Worm (Caenorhabditis elegans) whole organism, young adult: ENCODE results near the gene col-103.

ENCODE experiments used
- F57A8.1 ChIP-seq: fragments of 200-800 bp; sonication (Bioruptor generic); optimal IDR thresholded peaks from 2 replicates; lab custom pipeline; 2018; ENCODE audit warnings: mild to moderate bottlenecking, missing genetic modification characterization, moderate library complexity, missing compliant biosample characterization
- Y53G8AR.9 ChIP-seq: fragments of 200-800 bp; sonication (Bioruptor generic); conservative IDR thresholded peaks from 2 replicates; pipeline ENCODE4 v1.3.6; 2022; ENCODE audit warnings: missing genetic modification reagents, missing genetic modification characterization, missing compliant biosample characterization
- ama-1 ChIP-seq, 3 experiments: fragments of 150-350 bp in 1 of 3; sonication (generic microtip) in 2 of 3; optimal IDR thresholded peaks; 2 replicates each; lab custom pipeline; 2014 to 2018; ENCODE audit warnings: missing biosample characterization in 2 of 3, missing genetic modification characterization in 2 of 3, missing genetic modification reagents in 2 of 3
- ceh-91 ChIP-seq: fragments of 200-800 bp; sonication (Bioruptor generic); IDR thresholded peaks from 2 replicates; pipeline ENCODE4 v1.3.6; 2022; ENCODE audit warnings: missing genetic modification reagents, missing genetic modification characterization, missing compliant biosample characterization
- die-1 ChIP-seq: sonication (generic microtip); optimal IDR thresholded peaks from 2 replicates; lab custom pipeline; 2016; ENCODE audit warnings: missing genotype, mild to moderate bottlenecking, missing genetic modification characterization, missing compliant biosample characterization
- dpl-1 ChIP-seq: fragments of 150-350 bp; optimal IDR thresholded peaks from 2 replicates; lab custom pipeline; 2014; ENCODE audit warnings: missing biosample characterization, missing genetic modification reagents, missing genetic modification characterization
- ets-4 ChIP-seq: fragments of 200-800 bp; sonication (Bioruptor generic); optimal IDR thresholded peaks from 2 replicates; lab custom pipeline; 2018; ENCODE audit warnings: mild to moderate bottlenecking, missing genetic modification characterization, missing compliant biosample characterization
- hmg-1.2 ChIP-seq: fragments of 200-800 bp; sonication (Bioruptor generic); IDR thresholded peaks from 2 replicates; pipeline ENCODE4 v1.3.6; 2022; ENCODE audit warnings: missing genetic modification reagents, missing genetic modification characterization, missing compliant biosample characterization
- nfya-2 ChIP-seq: fragments of 200-800 bp; sonication (Bioruptor generic); IDR thresholded peaks from 2 replicates; pipeline ENCODE4 v1.3.6; 2022; ENCODE audit warnings: missing genetic modification reagents, missing genetic modification characterization, missing compliant biosample characterization
- nhr-80 ChIP-seq: sonication (generic microtip); optimal IDR thresholded peaks from 2 replicates; lab custom pipeline; 2016; ENCODE audit warnings: missing genetic modification characterization, missing compliant biosample characterization
- snpc-4 ChIP-seq, 5 experiments: fragments of 150-350 bp in 1 of 5; sonication (generic microtip) in 4 of 5; optimal IDR thresholded peaks; 2 replicates each; lab custom pipeline; 2014 to 2018; ENCODE audit warnings: missing genetic modification characterization in 5 of 5, missing biosample characterization in 3 of 5, antibody characterized with exemption in 2 of 5, mild to moderate bottlenecking in 2 of 5, missing compliant biosample characterization in 2 of 5, missing genotype in 2 of 5, moderate library complexity in 2 of 5, missing genetic modification reagents in 1 of 5
- unc-130 ChIP-seq: sonication (generic microtip); optimal IDR thresholded peaks from 2 replicates; lab custom pipeline; 2016; ENCODE audit warnings: missing genetic modification reagents, missing genetic modification characterization, missing compliant biosample characterization
- unc-62 ChIP-seq: fragments of 150-350 bp; optimal IDR thresholded peaks from 2 replicates; lab custom pipeline; 2014; ENCODE audit warnings: missing biosample characterization, missing genetic modification reagents, missing genetic modification characterization
- ztf-26 ChIP-seq: sonication (generic microtip); optimal IDR thresholded peaks from 2 replicates; lab custom pipeline; 2017; ENCODE audit warnings: missing genetic modification characterization, missing compliant biosample characterization

DNA sequence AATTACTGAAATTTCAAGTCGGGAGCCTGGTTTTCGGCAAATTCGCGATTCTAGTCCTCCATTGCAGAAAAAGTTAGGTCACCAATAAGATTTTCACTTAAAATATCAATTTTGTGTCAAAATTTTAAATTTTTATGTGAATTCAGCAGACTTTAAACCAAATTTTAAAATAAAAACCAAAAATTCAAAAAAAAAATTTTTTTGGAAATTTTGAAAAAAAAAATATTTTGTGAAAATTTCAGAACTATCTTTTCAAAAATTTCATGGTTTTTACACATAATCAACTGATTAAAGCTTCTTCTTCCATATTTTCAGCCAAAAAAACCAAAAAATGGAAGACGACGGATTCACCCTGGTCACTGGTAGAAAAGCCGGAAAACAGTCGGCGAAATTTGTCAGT, 41.3 kb upstream of the col-103 start, which contains the start of gene Y55F3BL.4:
- TF ChIP-seq ceh-91 (GFP tag; lab: Robert Waterston, UW) (no peak), ztf-26 (no peak), nhr-80 (tag; lab: Kevin White, UChicago) (no peak), die-1 (tag; lab: Kevin White, UChicago) (no peak), unc-62 (GFP tag; lab: Kevin White, UChicago) (no peak), unc-130 (GFP tag; lab: Kevin White, UChicago) (no peak), F57A8.1 (GFP tag; lab: Kevin White, UChicago) (no peak), Y53G8AR.9 (no peak), hmg-1.2 (no peak), nfya-2 (GFP tag; lab: Robert Waterston, UW) (no peak), ets-4 (GFP tag; lab: Kevin White, UChicago) (no peak), ama-1 (optimal IDR thresholded peaks at IDR 0.05; lab: Kevin White, UChicago) (no peak), ama-1 (GFP tag; optimal IDR thresholded peaks at IDR 0.05; lab: Kevin White, UChicago) (no peak), dpl-1 (GFP tag; lab: Kevin White, UChicago) (no peak), snpc-4 (GFP tag; optimal IDR thresholded peaks at IDR 0.05; lab: Kevin White, UChicago) (no peak), snpc-4 (tag; optimal IDR thresholded peaks at IDR 0.05; lab: Kevin White, UChicago) (no peak)
